Fruit fly (Drosophila melanogaster) Kc167 (cell line): ENCODE results near the gene CG31955.

Experiments
- Myc ChIP-seq: fragments of >200 bp; optimal IDR thresholded peaks from 2 replicates; lab custom pipeline; 2017; ENCODE audit warnings: missing external identifiers
- Sin3A ChIP-seq: fragments of >200 bp; optimal IDR thresholded peaks from 2 replicates; lab custom pipeline; 2018; ENCODE audit warnings: missing external identifiers
- h ChIP-seq: fragments of >200 bp; optimal IDR thresholded peaks from 3 replicates; lab custom pipeline; 2018; ENCODE audit warnings: missing external identifiers
- insv ChIP-seq: fragments of >200 bp; optimal IDR thresholded peaks from 3 replicates; lab custom pipeline; 2018; ENCODE audit warnings: missing external identifiers
- psq ChIP-seq: fragments of >200 bp; optimal IDR thresholded peaks from 2 replicates; lab custom pipeline; 2017; ENCODE audit warnings: missing external identifiers
- ttk ChIP-seq: sonication (Bioruptor generic); optimal IDR thresholded peaks from 2 replicates; lab custom pipeline; 2017; ENCODE audit warnings: missing external identifiers

DNA sequence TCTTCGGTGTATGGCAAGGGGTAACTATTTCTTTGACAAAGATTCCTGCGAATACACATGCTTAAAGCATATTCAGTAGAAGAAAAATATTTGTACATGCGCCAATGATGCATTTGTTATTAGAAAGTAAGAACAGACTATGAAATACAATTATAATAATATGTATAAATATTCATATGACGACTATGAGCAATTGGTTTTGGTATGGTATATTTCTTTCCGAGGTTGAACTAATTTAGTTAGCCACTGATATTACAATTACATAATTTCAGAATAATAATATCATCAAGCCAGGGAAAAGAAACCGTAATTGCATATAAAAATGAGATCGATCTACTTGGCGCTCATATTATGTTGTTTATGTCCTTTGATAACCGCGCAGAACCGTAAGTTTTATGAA, 11.4 kb downstream of the CG31955 start, which contains the start of gene CG43145:
- no peak for TF ChIP-seq psq (lab: Kevin White, UChicago)
- TF ChIP-seq insv, result no peak
- TF ChIP-seq Sin3A (lab: Kevin White, UChicago), result no peak
- no peak for TF ChIP-seq Myc (lab: Kevin White, UChicago)
- no peak for TF ChIP-seq ttk (lab: Kevin White, UChicago)
- no peak for TF ChIP-seq h
